Fruit fly (Drosophila melanogaster): Measurements from ENCODE around the gene rdhB.

dm6 chr3R:22396238-22396772, 44.8 kb downstream of the rdhB start:
- TF ChIP-seq Dll (optimal IDR thresholded peaks at IDR 0.05) (no peak), usp (GFP tag; optimal IDR thresholded peaks at IDR 0.05) (no peak)

All from whole organism.